Fruit fly (Drosophila melanogaster) whole organism, wandering third instar larva: ENCODE data around the gene mRpL2.

Experiments
- Abd-B ChIP-seq: fragments of >200 bp; optimal IDR thresholded peaks from 2 replicates; lab custom pipeline; 2017; ENCODE audit warnings: missing biosample characterization, missing genetic modification characterization
- CG32264 ChIP-seq: fragments of 200-800 bp; sonication (Bioruptor generic); optimal IDR thresholded peaks from 2 replicates; lab custom pipeline; 2016; ENCODE audit warnings: missing biosample characterization, missing genetic modification characterization
- CG9705 ChIP-seq: fragments of 200-800 bp; sonication (Bioruptor generic); optimal IDR thresholded peaks from 2 replicates; lab custom pipeline; 2018; ENCODE audit warnings: missing biosample characterization, mild to moderate bottlenecking, missing genetic modification characterization
- CrebA ChIP-seq: fragments of 200-800 bp; sonication (Bioruptor generic); optimal IDR thresholded peaks from 2 replicates; lab custom pipeline; 2016; ENCODE audit warnings: missing biosample characterization, mild to moderate bottlenecking, missing genetic modification characterization, borderline replicate concordance
- Dfd ChIP-seq: fragments of >200 bp; optimal IDR thresholded peaks from 2 replicates; lab custom pipeline; 2017; ENCODE audit warnings: missing biosample characterization, missing genetic modification characterization
- Dif ChIP-seq: fragments of 200-275, 200-300 bp; sonication (Bioruptor generic); optimal IDR thresholded peaks from 2 replicates; lab custom pipeline; 2018; ENCODE audit warnings: missing biosample characterization, missing genetic modification characterization; ENCODE audit not compliant: partially characterized antibody
- GATAd ChIP-seq: sonication (Bioruptor generic); optimal IDR thresholded peaks from 2 replicates; lab custom pipeline; 2016; ENCODE audit warnings: missing biosample characterization, missing genetic modification characterization
- HLH106 ChIP-seq: fragments of 200-800 bp; optimal IDR thresholded peaks from 3 replicates; lab custom pipeline; 2019; ENCODE audit warnings: missing biosample characterization, mild to moderate bottlenecking, missing genetic modification characterization, moderate library complexity
- Hnf4 ChIP-seq: fragments of 200-800 bp; sonication (Bioruptor generic); optimal IDR thresholded peaks from 2 replicates; lab custom pipeline; 2016; ENCODE audit warnings: missing biosample characterization, mild to moderate bottlenecking, missing genetic modification characterization
- Hr78 ChIP-seq: fragments of >200 bp; optimal IDR thresholded peaks from 2 replicates; lab custom pipeline; 2017; ENCODE audit warnings: missing biosample characterization, missing genetic modification characterization
- Hr83 ChIP-seq: fragments of 200-300 bp; sonication (Bioruptor generic); optimal IDR thresholded peaks from 2 replicates; lab custom pipeline; 2016; ENCODE audit warnings: missing biosample characterization, mild to moderate bottlenecking, missing genetic modification characterization, moderate library complexity; ENCODE audit not compliant: poor library complexity, severe bottlenecking
- Jra ChIP-seq: sonication (Bioruptor generic); optimal IDR thresholded peaks from 2 replicates; lab custom pipeline; 2016; ENCODE audit warnings: missing biosample characterization, missing genetic modification characterization
- Mio ChIP-seq: sonication (Bioruptor generic); optimal IDR thresholded peaks from 2 replicates; lab custom pipeline; 2016; ENCODE audit warnings: missing biosample characterization, missing genetic modification characterization
- Myc ChIP-seq: fragments of >200 bp; optimal IDR thresholded peaks from 2 replicates; lab custom pipeline; 2017
- N ChIP-seq: fragments of >200 bp; optimal IDR thresholded peaks from 2 replicates; lab custom pipeline; 2018; ENCODE audit warnings: missing biosample characterization, missing external identifiers, missing genetic modification characterization
- OdsH ChIP-seq: fragments of 200-800 bp; sonication (Bioruptor generic); optimal IDR thresholded peaks from 2 replicates; lab custom pipeline; 2016; ENCODE audit warnings: missing biosample characterization, mild to moderate bottlenecking, missing genetic modification characterization
- Rel ChIP-seq, 2 experiments: fragments of 200-800 bp; sonication (Bioruptor generic) in 1 of 2; optimal IDR thresholded peaks; 2 replicates in 1 of 2; 3 replicates in 1 of 2; lab custom pipeline; 2016 to 2019; ENCODE audit warnings: mild to moderate bottlenecking in 2 of 2, missing biosample characterization in 2 of 2, missing genetic modification characterization in 2 of 2, moderate library complexity in 1 of 2
- Sp1 ChIP-seq: fragments of 200-800 bp; sonication (Bioruptor generic); optimal IDR thresholded peaks from 3 replicates; lab custom pipeline; 2019; ENCODE audit warnings: missing biosample characterization, mild to moderate bottlenecking, missing genetic modification characterization, moderate library complexity
- Vsx2 ChIP-seq: fragments of 200-300, 225-300 bp; sonication (Bioruptor generic); optimal IDR thresholded peaks from 2 replicates; lab custom pipeline; 2018; ENCODE audit warnings: missing biosample characterization, missing genetic modification characterization; ENCODE audit not compliant: partially characterized antibody
- br ChIP-seq: fragments of 200-800 bp; sonication (Bioruptor generic); optimal IDR thresholded peaks from 2 replicates; lab custom pipeline; 2016; ENCODE audit warnings: missing biosample characterization, missing genetic modification characterization
- brk ChIP-seq: fragments of 200-800 bp; sonication (Bioruptor generic); optimal IDR thresholded peaks from 2 replicates; lab custom pipeline; 2016; ENCODE audit warnings: missing biosample characterization, mild to moderate bottlenecking, missing genetic modification characterization
- dl ChIP-seq, 2 experiments: fragments of 175-275, 200-275 bp in 1 of 2; fragments of 200-275 bp in 1 of 2; sonication (Bioruptor generic); optimal IDR thresholded peaks; lab custom pipeline; 2018; ENCODE audit warnings: mild to moderate bottlenecking in 2 of 2, missing biosample characterization in 2 of 2, missing genetic modification characterization in 2 of 2, moderate library complexity in 2 of 2; ENCODE audit not compliant: partially characterized antibody in 2 of 2, insufficient read depth in 1 of 2
- dmrt93B ChIP-seq: fragments of 200-800 bp; sonication (Bioruptor generic); optimal IDR thresholded peaks from 2 replicates; lab custom pipeline; 2018; ENCODE audit warnings: missing biosample characterization, mild to moderate bottlenecking, missing genetic modification characterization
- dsf ChIP-seq: sonication (Bioruptor generic); optimal IDR thresholded peaks from 2 replicates; lab custom pipeline; 2016; ENCODE audit warnings: missing biosample characterization, missing genetic modification characterization, borderline replicate concordance
- ey ChIP-seq: fragments of 200-800 bp; sonication (Bioruptor generic); optimal IDR thresholded peaks from 2 replicates; lab custom pipeline; 2016; ENCODE audit warnings: missing biosample characterization, missing genetic modification characterization
- foxo ChIP-seq, 2 experiments: fragments of 200-800 bp; sonication (Bioruptor generic); optimal IDR thresholded peaks; 2 replicates in 1 of 2; 3 replicates in 1 of 2; lab custom pipeline; 2016 to 2017; ENCODE audit warnings: missing biosample characterization in 2 of 2, missing genetic modification characterization in 2 of 2
- fru ChIP-seq: fragments of 200-800 bp; sonication (Bioruptor generic); optimal IDR thresholded peaks from 3 replicates; lab custom pipeline; 2016; ENCODE audit warnings: missing biosample characterization, mild to moderate bottlenecking, missing genetic modification characterization
- h ChIP-seq: fragments of 200-800 bp; sonication (Bioruptor generic); optimal IDR thresholded peaks from 3 replicates; lab custom pipeline; 2016; ENCODE audit warnings: missing biosample characterization, mild to moderate bottlenecking, missing genetic modification characterization
- jim ChIP-seq: fragments of 175-275, 200-325 bp; sonication (Bioruptor generic); optimal IDR thresholded peaks from 2 replicates; lab custom pipeline; 2016; ENCODE audit warnings: missing biosample characterization, mild to moderate bottlenecking, missing genetic modification characterization
- lola ChIP-seq: fragments of >200 bp; optimal IDR thresholded peaks from 2 replicates; lab custom pipeline; 2017; ENCODE audit warnings: missing biosample characterization, missing genetic modification characterization
- pan ChIP-seq: fragments of >200 bp; optimal IDR thresholded peaks from 2 replicates; lab custom pipeline; 2017
- psq ChIP-seq: fragments of 200-800 bp; sonication (Bioruptor generic); optimal IDR thresholded peaks from 3 replicates; lab custom pipeline; 2017; ENCODE audit warnings: missing biosample characterization, mild to moderate bottlenecking, missing genetic modification characterization, moderate library complexity
- rgr ChIP-seq: fragments of 200-800 bp; sonication (Bioruptor generic); optimal IDR thresholded peaks from 3 replicates; lab custom pipeline; 2016; ENCODE audit warnings: missing biosample characterization, mild to moderate bottlenecking, missing genetic modification characterization
- sage ChIP-seq: fragments of 200-800 bp; sonication (Bioruptor generic); optimal IDR thresholded peaks from 2 replicates; lab custom pipeline; 2016; ENCODE audit warnings: missing biosample characterization, mild to moderate bottlenecking, missing genetic modification characterization
- sv ChIP-seq: fragments of 200-800 bp; sonication (Bioruptor generic); optimal IDR thresholded peaks from 3 replicates; lab custom pipeline; 2016; ENCODE audit warnings: missing biosample characterization, missing genetic modification characterization
- tai ChIP-seq: sonication (Bioruptor generic); optimal IDR thresholded peaks from 2 replicates; lab custom pipeline; 2016; ENCODE audit warnings: missing biosample characterization, missing genetic modification characterization
- usp ChIP-seq: fragments of >200 bp; optimal IDR thresholded peaks from 2 replicates; lab custom pipeline; 2017; ENCODE audit warnings: missing biosample characterization, missing genetic modification characterization
- woc ChIP-seq: sonication (Bioruptor generic); optimal IDR thresholded peaks from 2 replicates; lab custom pipeline; 2016; ENCODE audit warnings: missing biosample characterization, mild to moderate bottlenecking, missing genetic modification characterization

mRpL2 gene

dm6 chr3L:11089805-11090440, 30.7 kb upstream of the mRpL2 start (continued):
- TF ChIP-seq Abd-B (GFP tag; lab: Kevin White, UChicago) (no peak), dl (GFP tag; optimal IDR thresholded peaks at IDR 0.05; lab: Kevin White, UChicago; ENCODE audit: insufficient read depth in 1 of 2, partially characterized antibody in 2 of 2) (no peak)
- TF ChIP-seq, all 38 proteins: peak for 22

- TF ChIP-seq HLH106 (tag; lab: Kevin White, UChicago): peak; percentile 44
- peak; percentile 83 for TF ChIP-seq Hr83
- TF ChIP-seq brk: peak; percentile 68
- TF ChIP-seq Mio: no peak
- no peak for TF ChIP-seq GATAd (GFP tag; lab: Kevin White, UChicago)
- TF ChIP-seq pan: no peak
- peak; percentile 85 for TF ChIP-seq tai (GFP tag; lab: Kevin White, UChicago)
- peak; percentile 73 for TF ChIP-seq fru (GFP tag; lab: Kevin White, UChicago)
- TF ChIP-seq h (GFP tag; lab: Kevin White, UChicago): peak; percentile 89
- TF ChIP-seq lola (GFP tag; lab: Kevin White, UChicago): no peak
- peak; percentile 95 for TF ChIP-seq psq (GFP tag; lab: Kevin White, UChicago)
- TF ChIP-seq jim: peak; percentile 66
- TF ChIP-seq Hnf4 (GFP tag; lab: Kevin White, UChicago): peak; percentile 86
- TF ChIP-seq Dfd (GFP tag; lab: Kevin White, UChicago): no peak
- TF ChIP-seq woc (GFP tag; lab: Kevin White, UChicago): peak; percentile 64
- no peak for TF ChIP-seq Hr78 (GFP tag; lab: Kevin White, UChicago)
- peak; percentile 61 for TF ChIP-seq ey
- peak; percentile 78 for TF ChIP-seq Jra
- TF ChIP-seq OdsH (GFP tag; lab: Kevin White, UChicago): peak; percentile 74
- no peak for TF ChIP-seq dsf
- TF ChIP-seq br (GFP tag; lab: Kevin White, UChicago): peak; percentile 78
- no peak for TF ChIP-seq Abd-B (GFP tag; lab: Kevin White, UChicago)
- peak; percentile 58 for TF ChIP-seq CG32264 (GFP tag; lab: Kevin White, UChicago)
- peak; percentile 90 for TF ChIP-seq rgr (GFP tag; lab: Kevin White, UChicago)
- TF ChIP-seq dmrt93B (GFP tag; lab: Kevin White, UChicago): peak; percentile 3
- no peak for TF ChIP-seq Vsx2 (GFP tag; lab: Kevin White, UChicago)
- peak; percentile 43 for TF ChIP-seq Sp1 (GFP tag; lab: Kevin White, UChicago)
- TF ChIP-seq Myc (lab: Kevin White, UChicago): no peak
- no peak for TF ChIP-seq dl (GFP tag; optimal IDR thresholded peaks at IDR 0.05; lab: Kevin White, UChicago; ENCODE audit: insufficient read depth in 1 of 2, partially characterized antibody in 2 of 2)
- no peak for TF ChIP-seq CrebA (GFP tag; lab: Kevin White, UChicago)
- no peak for TF ChIP-seq usp (GFP tag; lab: Kevin White, UChicago)
- TF ChIP-seq Dif (GFP tag; lab: Kevin White, UChicago): peak; percentile 39
- peak; percentile 14 for TF ChIP-seq sv (GFP tag; lab: Kevin White, UChicago)
- TF ChIP-seq Rel (GFP tag; optimal IDR thresholded peaks at IDR 0.05; lab: Kevin White, UChicago): no peak
- peak; percentile 57 for TF ChIP-seq Rel (tag; optimal IDR thresholded peaks at IDR 0.05; lab: Kevin White, UChicago)
- peak in 1 of 2 experiments; percentile 88 for TF ChIP-seq foxo (GFP tag; optimal IDR thresholded peaks at IDR 0.05; lab: Kevin White, UChicago)
- TF ChIP-seq N (GFP tag; lab: Kevin White, UChicago): no peak
- peak; percentile 31 for TF ChIP-seq CG9705 (GFP tag; lab: Kevin White, UChicago)
- no peak for TF ChIP-seq sage (GFP tag; lab: Kevin White, UChicago)
These were observed 28.6 kb upstream of the mRpL2 start for dm6 chr3L:11091943-11092609.
